Worm (Caenorhabditis elegans) whole organism, late embryonic: ENCODE results near the gene T27E7.5.

Source experiments
- C38D4.7 ChIP-seq: fragments of 200-800 bp; sonication (Bioruptor generic); optimal IDR thresholded peaks from 2 replicates; lab custom pipeline; 2018; ENCODE audit warnings: mild to moderate bottlenecking, missing genetic modification characterization, moderate library complexity, missing compliant biosample characterization
- F13H6.1 ChIP-seq: sonication (generic microtip); optimal IDR thresholded peaks from 2 replicates; lab custom pipeline; 2016; ENCODE audit warnings: missing genetic modification characterization, missing compliant biosample characterization
- K02D7.2 ChIP-seq: sonication (generic microtip); optimal IDR thresholded peaks from 2 replicates; lab custom pipeline; 2017; ENCODE audit warnings: mild to moderate bottlenecking, missing genetic modification characterization, missing compliant biosample characterization
- T23F11.4 ChIP-seq: fragments of 200-800 bp; sonication (Bioruptor generic); optimal IDR thresholded peaks from 2 replicates; lab custom pipeline; 2018; ENCODE audit warnings: mild to moderate bottlenecking, missing genetic modification characterization, missing compliant biosample characterization
- Y22D7AL.16 ChIP-seq: sonication (generic microtip); optimal IDR thresholded peaks from 2 replicates; lab custom pipeline; 2016; ENCODE audit warnings: missing genetic modification characterization, missing compliant biosample characterization
- ama-1 ChIP-seq: fragments of 150-350 bp; optimal IDR thresholded peaks from 2 replicates; lab custom pipeline; 2014
- ceh-14 ChIP-seq: sonication (generic microtip); optimal IDR thresholded peaks from 2 replicates; lab custom pipeline; 2016; ENCODE audit warnings: missing genotype, missing genetic modification characterization, missing compliant biosample characterization
- ceh-18 ChIP-seq: sonication (generic microtip); optimal IDR thresholded peaks from 2 replicates; lab custom pipeline; 2016; ENCODE audit warnings: missing genetic modification characterization, missing compliant biosample characterization
- ceh-19 ChIP-seq: fragments of 200-800 bp; sonication (Bioruptor generic); optimal IDR thresholded peaks from 2 replicates; lab custom pipeline; 2018; ENCODE audit warnings: mild to moderate bottlenecking, missing genetic modification characterization, missing compliant biosample characterization
- ceh-2 ChIP-seq: sonication (generic microtip); optimal IDR thresholded peaks from 2 replicates; lab custom pipeline; 2016; ENCODE audit warnings: missing genotype, missing genetic modification characterization, missing compliant biosample characterization
- ceh-22 ChIP-seq: sonication (generic microtip); optimal IDR thresholded peaks from 2 replicates; lab custom pipeline; 2017; ENCODE audit warnings: missing biosample characterization, missing genetic modification characterization
- ceh-30 ChIP-seq: fragments of 150-350 bp; optimal IDR thresholded peaks from 2 replicates; lab custom pipeline; 2014; ENCODE audit warnings: missing biosample characterization, missing genetic modification characterization
- ceh-48 ChIP-seq: sonication (generic microtip); optimal IDR thresholded peaks from 2 replicates; lab custom pipeline; 2016; ENCODE audit warnings: missing genetic modification characterization, inconsistent platforms, missing compliant biosample characterization
- ceh-9 ChIP-seq: sonication (generic microtip); optimal IDR thresholded peaks from 2 replicates; lab custom pipeline; 2016; ENCODE audit warnings: mild to moderate bottlenecking, missing genetic modification characterization, inconsistent platforms, missing compliant biosample characterization
- che-1 ChIP-seq: sonication (generic microtip); optimal IDR thresholded peaks from 2 replicates; lab custom pipeline; 2016; ENCODE audit warnings: mild to moderate bottlenecking, missing genetic modification characterization, missing compliant biosample characterization
- dve-1 ChIP-seq: sonication (generic microtip); optimal IDR thresholded peaks from 2 replicates; lab custom pipeline; 2017; ENCODE audit warnings: antibody characterized with exemption, mild to moderate bottlenecking, missing genetic modification characterization, missing compliant biosample characterization
- elt-2 ChIP-seq: sonication (generic microtip); optimal IDR thresholded peaks from 2 replicates; lab custom pipeline; 2016; ENCODE audit warnings: missing genetic modification reagents, missing genetic modification characterization, missing compliant biosample characterization
- ets-4 ChIP-seq: sonication (generic microtip); optimal IDR thresholded peaks from 2 replicates; lab custom pipeline; 2016; ENCODE audit warnings: missing genetic modification characterization, missing compliant biosample characterization
- eyg-1 ChIP-seq: sonication (generic microtip); optimal IDR thresholded peaks from 2 replicates; lab custom pipeline; 2016; ENCODE audit warnings: missing genotype, missing genetic modification characterization, missing compliant biosample characterization
- fkh-6 ChIP-seq: sonication (generic microtip); optimal IDR thresholded peaks from 2 replicates; lab custom pipeline; 2016; ENCODE audit warnings: missing genetic modification characterization, missing compliant biosample characterization
- hlh-13 ChIP-seq: fragments of 200-800 bp; sonication (Bioruptor generic); optimal IDR thresholded peaks from 2 replicates; lab custom pipeline; 2018; ENCODE audit warnings: mild to moderate bottlenecking, missing genetic modification characterization, missing compliant biosample characterization
- hlh-15 ChIP-seq: sonication (generic microtip); optimal IDR thresholded peaks from 2 replicates; lab custom pipeline; 2016; ENCODE audit warnings: missing genetic modification characterization, missing compliant biosample characterization
- hlh-30 ChIP-seq: sonication (generic microtip); optimal IDR thresholded peaks from 2 replicates; lab custom pipeline; 2017; ENCODE audit warnings: antibody characterized with exemption, missing genetic modification characterization, missing compliant biosample characterization; ENCODE audit not compliant: insufficient read depth
- hlh-8 ChIP-seq: sonication (generic microtip); optimal IDR thresholded peaks from 2 replicates; lab custom pipeline; 2016; ENCODE audit warnings: missing genotype, missing genetic modification characterization, missing compliant biosample characterization
- lin-11 ChIP-seq: fragments of 200-800 bp; sonication (Bioruptor generic); optimal IDR thresholded peaks from 2 replicates; lab custom pipeline; 2018; ENCODE audit warnings: mild to moderate bottlenecking, missing genetic modification characterization, missing compliant biosample characterization
- madf-2 ChIP-seq: sonication (generic microtip); optimal IDR thresholded peaks from 2 replicates; lab custom pipeline; 2017; ENCODE audit warnings: missing genetic modification characterization, missing compliant biosample characterization
- nfya-1 ChIP-seq: sonication (generic microtip); optimal IDR thresholded peaks from 2 replicates; lab custom pipeline; 2017; ENCODE audit warnings: missing genetic modification characterization, mild to moderate bottlenecking, missing compliant biosample characterization, antibody characterized with exemption, moderate library complexity
- nhr-232 ChIP-seq: sonication (generic microtip); optimal IDR thresholded peaks from 2 replicates; lab custom pipeline; 2016; ENCODE audit warnings: missing genetic modification characterization, missing compliant biosample characterization
- pag-3 ChIP-seq: sonication (generic microtip); optimal IDR thresholded peaks from 2 replicates; lab custom pipeline; 2016; ENCODE audit warnings: missing compliant biosample characterization, missing genetic modification characterization, borderline replicate concordance
- pax-1 ChIP-seq: fragments of 150-350 bp; optimal IDR thresholded peaks from 2 replicates; lab custom pipeline; 2014; ENCODE audit warnings: missing biosample characterization, missing genetic modification characterization
- pqm-1 ChIP-seq: sonication (generic microtip); optimal IDR thresholded peaks from 2 replicates; lab custom pipeline; 2016; ENCODE audit warnings: missing genetic modification characterization, missing compliant biosample characterization
- pros-1 ChIP-seq: fragments of 150-350 bp; optimal IDR thresholded peaks from 2 replicates; lab custom pipeline; 2014; ENCODE audit warnings: missing biosample characterization, missing genetic modification reagents, missing genetic modification characterization
- ref-2 ChIP-seq: sonication (generic microtip); optimal IDR thresholded peaks from 2 replicates; lab custom pipeline; 2016; ENCODE audit warnings: missing genetic modification characterization, missing compliant biosample characterization
- sox-2 ChIP-seq: fragments of 200-800 bp; sonication (Bioruptor generic); IDR thresholded peaks from 2 replicates; pipeline ENCODE4 v1.3.6; 2022; ENCODE audit warnings: missing genetic modification reagents, missing genetic modification characterization, missing compliant biosample characterization
- sox-4 ChIP-seq: sonication (generic microtip); optimal IDR thresholded peaks from 2 replicates; lab custom pipeline; 2017; ENCODE audit warnings: mild to moderate bottlenecking, missing genetic modification characterization, inconsistent platforms, missing compliant biosample characterization
- syd-9 ChIP-seq: sonication (generic microtip); optimal IDR thresholded peaks from 2 replicates; lab custom pipeline; 2016; ENCODE audit warnings: mild to moderate bottlenecking, missing genetic modification characterization, moderate library complexity, missing compliant biosample characterization
- tbx-7 ChIP-seq: sonication (generic microtip); optimal IDR thresholded peaks from 2 replicates; lab custom pipeline; 2016; ENCODE audit warnings: missing genotype, missing genetic modification characterization, missing compliant biosample characterization
- unc-86 ChIP-seq: sonication (generic microtip); optimal IDR thresholded peaks from 2 replicates; lab custom pipeline; 2016; ENCODE audit warnings: missing genetic modification characterization, missing compliant biosample characterization

The T27E7.5 gene

DNA sequence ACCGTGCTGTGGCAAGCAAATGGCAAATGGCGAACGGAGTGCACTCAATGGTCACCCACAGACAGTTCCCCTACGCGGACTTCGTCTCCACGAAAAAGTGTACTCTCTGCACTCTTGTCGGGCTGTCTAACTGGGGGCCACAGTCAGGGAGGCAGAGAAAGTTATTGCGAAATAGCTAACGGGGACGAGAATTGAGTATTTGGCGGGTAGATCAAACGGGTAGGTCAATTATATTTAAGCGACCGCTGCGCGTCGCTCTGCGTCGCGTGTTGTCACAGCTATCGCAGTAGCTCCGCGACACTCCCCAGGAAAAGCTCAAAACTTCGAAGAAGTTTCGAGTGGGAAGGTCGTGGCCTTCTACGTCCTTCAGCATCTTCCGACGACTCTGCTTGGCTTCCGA lies 4.6 kb upstream of the T27E7.5 start:
- TF ChIP-seq K02D7.2 = no peak
- TF ChIP-seq ceh-22 (tag; lab: Kevin White, UChicago) = no peak
- TF ChIP-seq sox-4 (tag; lab: Kevin White, UChicago) = no peak
- TF ChIP-seq C38D4.7 (GFP tag; lab: Kevin White, UChicago) = no peak
- no peak for TF ChIP-seq nfya-1 (tag; lab: Kevin White, UChicago)
- TF ChIP-seq pag-3 (tag; lab: Kevin White, UChicago) = no peak
- no peak for TF ChIP-seq hlh-30
- TF ChIP-seq ceh-2 = no peak
- TF ChIP-seq pax-1 (tag; lab: Kevin White, UChicago) = no peak
- no peak for TF ChIP-seq hlh-15 (tag; lab: Kevin White, UChicago)
- no peak for TF ChIP-seq dve-1 (tag; lab: Kevin White, UChicago)
- TF ChIP-seq ceh-9 (tag; lab: Kevin White, UChicago) = no peak
- no peak for TF ChIP-seq madf-2 (tag; lab: Kevin White, UChicago)
- TF ChIP-seq T23F11.4 = no peak
- TF ChIP-seq ceh-30 (tag; lab: Kevin White, UChicago) = no peak
- no peak for TF ChIP-seq ama-1
- TF ChIP-seq ceh-48 = no peak
- no peak for TF ChIP-seq eyg-1
- no peak for TF ChIP-seq fkh-6 (tag; lab: Kevin White, UChicago)
- TF ChIP-seq F13H6.1 = no peak
- TF ChIP-seq, all 69 proteins: peak for 0

DNA sequence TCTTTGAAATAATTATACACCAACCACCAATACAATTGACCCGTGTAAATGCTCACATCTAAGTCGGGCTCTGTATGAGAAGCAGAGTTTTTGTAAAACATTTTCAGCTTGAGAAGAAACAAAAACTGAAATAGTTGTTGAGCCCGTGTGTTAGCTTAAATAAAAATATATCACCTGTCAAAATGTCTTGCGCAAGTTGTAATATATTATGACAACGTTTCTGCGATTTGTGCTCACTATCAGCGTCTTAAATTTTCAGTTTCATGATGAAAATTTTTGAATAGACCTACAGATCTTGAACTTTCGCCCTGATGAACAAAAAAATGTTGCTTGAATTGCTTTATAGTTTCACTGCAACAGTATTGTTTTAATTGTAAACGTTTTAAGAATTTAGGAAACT lies 2.0 kb upstream of the T27E7.5 start, which contains the start of gene T27E7.4:
TSS of gene T27E7.4 (minus strand) at position 101 of the 400 bp plus-strand sequence.
- TF ChIP-seq T23F11.4 (no peak), nhr-232 (no peak), eyg-1 (no peak), K02D7.2 (no peak), hlh-15 (tag; lab: Kevin White, UChicago) (no peak), pag-3 (tag; lab: Kevin White, UChicago) (no peak), F13H6.1 (no peak), hlh-8 (tag; lab: Kevin White, UChicago) (no peak), Y22D7AL.16 (tag; lab: Kevin White, UChicago) (no peak)

DNA sequence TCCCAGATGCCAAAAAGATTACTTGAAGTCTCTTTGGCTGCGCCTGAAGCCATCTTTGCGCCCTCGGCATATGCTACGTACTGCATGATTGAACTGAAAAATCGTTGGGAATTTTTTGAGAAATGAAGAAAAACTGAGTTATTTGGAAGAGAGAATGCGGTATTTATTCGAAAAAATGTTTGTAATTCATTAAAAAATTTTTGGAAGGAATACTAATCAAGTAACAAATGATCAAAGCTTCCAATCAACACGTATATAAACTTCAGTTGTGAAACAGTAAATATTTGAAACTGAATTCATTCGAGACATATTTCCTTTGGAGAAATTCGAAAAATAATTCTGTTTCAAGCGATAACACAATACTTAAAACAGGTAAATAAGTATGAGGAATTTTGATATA lies 5.6 kb downstream of the T27E7.5 start, which contains the start of gene pals-29:
TSS of gene pals-29 (minus strand) at position 101 of the 400 bp plus-strand sequence.
- no peak for TF ChIP-seq ama-1
- TF ChIP-seq, all 69 proteins: peak for 0

ce11 chrIV:14547292-14547691 lies 10.3 kb downstream of the T27E7.5 start:
- TF ChIP-seq ref-2 (tag; lab: Kevin White, UChicago) = no peak
- peak; percentile 93 for TF ChIP-seq nfya-1 (tag; lab: Kevin White, UChicago)

ce11 chrIV:14549308-14549707 lies 12.3 kb downstream of the T27E7.5 start, which contains the start of gene T27E7.9:
TSS of gene T27E7.9 (minus strand) at chrIV:14549408.
- TF ChIP-seq pros-1 (tag; lab: Kevin White, UChicago) = no peak
- TF ChIP-seq tbx-7 (tag; lab: Kevin White, UChicago) = no peak
- no peak for TF ChIP-seq T23F11.4
- TF ChIP-seq sox-2 (GFP tag; lab: Robert Waterston, UW) = no peak
- TF ChIP-seq ceh-14 (tag; lab: Kevin White, UChicago) = no peak
- TF ChIP-seq che-1 (tag; lab: Kevin White, UChicago) = no peak
- TF ChIP-seq unc-86 = no peak
- TF ChIP-seq hlh-15 (tag; lab: Kevin White, UChicago) = no peak
- TF ChIP-seq elt-2 (tag; lab: Kevin White, UChicago) = no peak
- TF ChIP-seq ceh-19 (GFP tag; lab: Kevin White, UChicago) = no peak
- TF ChIP-seq ama-1 = no peak
- no peak for TF ChIP-seq syd-9 (tag; lab: Kevin White, UChicago)
- no peak for TF ChIP-seq eyg-1
- TF ChIP-seq lin-11 (tag; lab: Kevin White, UChicago) = no peak
- TF ChIP-seq ets-4 (tag; lab: Kevin White, UChicago) = no peak
- no peak for TF ChIP-seq ceh-18
- no peak for TF ChIP-seq pqm-1 (tag; lab: Kevin White, UChicago)
- TF ChIP-seq hlh-13 (GFP tag; lab: Kevin White, UChicago) = no peak
